Fruit fly (Drosophila melanogaster) whole organism, adult: ENCODE results near the gene CG33099.
A peak's percentile ranks its signal among the peaks of the same experiment; 100 is the strongest.

Experiments
- CG11617 ChIP-seq: fragments of 200-800 bp; sonication (Bioruptor generic); optimal IDR thresholded peaks from 2 replicates; lab custom pipeline; 2017; ENCODE audit warnings: mild to moderate bottlenecking, missing biosample characterization, missing genetic modification reagents, missing genetic modification characterization
- CG12768 ChIP-seq: fragments of 200-800 bp; sonication (Bioruptor generic); optimal IDR thresholded peaks from 2 replicates; lab custom pipeline; 2017; ENCODE audit warnings: missing biosample characterization, missing genetic modification characterization, mild to moderate bottlenecking, moderate library complexity, missing genetic modification reagents
- CG14711 ChIP-seq: fragments of 200-800 bp; sonication (Bioruptor generic); optimal IDR thresholded peaks from 2 replicates; lab custom pipeline; 2018; ENCODE audit warnings: missing biosample characterization, mild to moderate bottlenecking, missing genetic modification characterization, moderate library complexity
- CG1620 ChIP-seq: fragments of 200-800 bp; sonication (Bioruptor generic); optimal IDR thresholded peaks from 2 replicates; lab custom pipeline; 2016; ENCODE audit warnings: missing biosample characterization, missing genetic modification characterization
- CG33017 ChIP-seq: fragments of 200-800 bp; sonication (Bioruptor generic); optimal IDR thresholded peaks from 2 replicates; lab custom pipeline; 2018; ENCODE audit warnings: missing biosample characterization, mild to moderate bottlenecking, missing genetic modification characterization, moderate library complexity
- CG5204 ChIP-seq: fragments of 200-800 bp; sonication (Bioruptor generic); optimal IDR thresholded peaks from 2 replicates; lab custom pipeline; 2016; ENCODE audit warnings: missing biosample characterization, missing genetic modification characterization
- CG7045 ChIP-seq: fragments of 200-800 bp; sonication (Bioruptor generic); optimal IDR thresholded peaks from 2 replicates; lab custom pipeline; 2017; ENCODE audit warnings: missing biosample characterization, mild to moderate bottlenecking, missing genetic modification characterization
- CG7101 ChIP-seq: fragments of 200-800 bp; sonication (Bioruptor generic); optimal IDR thresholded peaks from 2 replicates; lab custom pipeline; 2018; ENCODE audit warnings: missing biosample characterization, mild to moderate bottlenecking, missing genetic modification characterization, moderate library complexity
- Clk ChIP-seq: fragments of 200-800 bp; sonication (Bioruptor generic); optimal IDR thresholded peaks from 2 replicates; lab custom pipeline; 2017; ENCODE audit warnings: missing biosample characterization, missing genetic modification characterization
- Crg-1 ChIP-seq: fragments of 200-800 bp; sonication (Bioruptor generic); optimal IDR thresholded peaks from 2 replicates; lab custom pipeline; 2016; ENCODE audit warnings: missing biosample characterization, missing genetic modification characterization
- Hr96 ChIP-seq: fragments of 200-800 bp; sonication (Bioruptor generic); optimal IDR thresholded peaks from 2 replicates; lab custom pipeline; 2016; ENCODE audit warnings: missing biosample characterization, missing genetic modification characterization
- Mnt ChIP-seq: fragments of 200-800 bp; sonication (Bioruptor generic); optimal IDR thresholded peaks from 2 replicates; lab custom pipeline; 2016; ENCODE audit warnings: missing biosample characterization, mild to moderate bottlenecking, missing genetic modification characterization
- bab1 ChIP-seq: fragments of 200-800 bp; sonication (Bioruptor generic); optimal IDR thresholded peaks from 3 replicates; lab custom pipeline; 2019; ENCODE audit warnings: missing biosample characterization, mild to moderate bottlenecking, missing genetic modification characterization, moderate library complexity
- cic ChIP-seq: fragments of 200-800 bp; sonication (Bioruptor generic); optimal IDR thresholded peaks from 2 replicates; lab custom pipeline; 2017; ENCODE audit warnings: missing biosample characterization, mild to moderate bottlenecking, missing genetic modification characterization, moderate library complexity
- cnc ChIP-seq, 2 experiments: fragments of >200 bp; optimal IDR thresholded peaks; 2 replicates each; lab custom pipeline; 2017
- kay ChIP-seq: fragments of 200-800 bp; sonication (Bioruptor generic); peaks from one replicate; lab custom pipeline; 2016; ENCODE audit warnings: missing biosample characterization, missing genetic modification characterization, borderline replicate concordance
- ovo ChIP-seq: fragments of 200-800 bp; sonication (Bioruptor generic); optimal IDR thresholded peaks from 2 replicates; lab custom pipeline; 2016; ENCODE audit warnings: missing biosample characterization, missing genetic modification characterization
- pad ChIP-seq: fragments of 200-800 bp; sonication (Bioruptor generic); optimal IDR thresholded peaks from 3 replicates; lab custom pipeline; 2017; ENCODE audit warnings: missing biosample characterization, missing genetic modification characterization, mild to moderate bottlenecking, moderate library complexity, missing genetic modification reagents
- tj ChIP-seq: fragments of 200-800 bp; sonication (Bioruptor generic); optimal IDR thresholded peaks from 3 replicates; lab custom pipeline; 2017; ENCODE audit warnings: missing biosample characterization, mild to moderate bottlenecking, missing genetic modification characterization, moderate library complexity
- toe ChIP-seq: fragments of 200-800 bp; sonication (Bioruptor generic); optimal IDR thresholded peaks from 2 replicates; lab custom pipeline; 2016; ENCODE audit warnings: missing biosample characterization, missing genetic modification characterization

CG33099 gene

DNA sequence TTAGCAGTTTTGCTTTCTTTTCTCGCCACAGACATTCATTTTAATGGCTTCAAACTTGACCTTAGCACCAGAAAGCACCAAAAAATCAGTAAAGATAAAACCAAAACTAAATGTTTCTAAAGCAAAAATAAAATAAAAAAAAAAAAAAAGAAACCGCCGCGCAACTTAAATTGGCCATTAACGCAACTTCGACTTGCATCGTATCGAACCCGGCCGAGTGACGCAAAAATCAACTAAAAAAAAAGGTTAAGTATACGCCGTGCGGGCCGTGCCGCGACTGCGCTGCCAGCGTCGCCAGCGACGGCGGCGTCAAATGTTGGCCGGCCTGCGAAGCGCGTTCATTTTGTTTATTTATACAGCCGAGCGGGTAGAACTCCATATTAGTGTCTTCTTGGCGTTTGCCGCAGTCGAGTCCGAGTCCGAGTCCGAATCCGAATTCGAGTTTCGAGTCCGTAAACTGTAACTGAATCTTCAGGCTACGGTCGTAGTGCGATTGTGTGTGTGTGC lies 20.0 kb upstream of the CG33099 start, which contains the start of gene bond:
bond (plus strand) TSS at position 375 of the 507 bp plus-strand sequence.
- peak; percentile 87 for TF ChIP-seq tj (GFP tag; lab: Kevin White, UChicago)
- TF ChIP-seq CG33017 (tag; lab: Kevin White, UChicago), result no peak

- no peak for TF ChIP-seq CG5204 (GFP tag; lab: Kevin White, UChicago)
- TF ChIP-seq Clk (GFP tag; lab: Kevin White, UChicago), result no peak
- no peak for TF ChIP-seq CG33017 (tag; lab: Kevin White, UChicago)
- peak; percentile 56 for TF ChIP-seq ovo (GFP tag; lab: Kevin White, UChicago)
- peak; percentile 50 for TF ChIP-seq tj (GFP tag; lab: Kevin White, UChicago)
- TF ChIP-seq cic, result peak; percentile 33
- TF ChIP-seq Hr96 (GFP tag; lab: Kevin White, UChicago), result peak; percentile 48
- TF ChIP-seq kay, result no peak
- no peak for TF ChIP-seq pad
- TF ChIP-seq bab1 (GFP tag; lab: Kevin White, UChicago), result peak; percentile 60
- no peak for TF ChIP-seq toe (GFP tag; lab: Kevin White, UChicago)
- peak; percentile 36 for TF ChIP-seq CG1620 (GFP tag; lab: Kevin White, UChicago)
- peak; percentile 17 for TF ChIP-seq CG12768 (GFP tag; lab: Kevin White, UChicago)
- TF ChIP-seq CG7045 (GFP tag; lab: Kevin White, UChicago), result peak; percentile 26
- peak; percentile 52 for TF ChIP-seq CG11617 (GFP tag; lab: Kevin White, UChicago)
- no peak for TF ChIP-seq CG7101 (tag; lab: Kevin White, UChicago)
- TF ChIP-seq CG14711 (tag; lab: Kevin White, UChicago), result no peak
- no peak for TF ChIP-seq Crg-1 (GFP tag; lab: Kevin White, UChicago)
- peak; percentile 76 for TF ChIP-seq Mnt (GFP tag; lab: Kevin White, UChicago)
These were observed 17.2 kb upstream of the CG33099 start, which contains the start of gene AdipoR for dm6 chr3R:22547585-22548022. Gene AdipoR (minus strand): TSS chr3R:22547846.

- TF ChIP-seq bab1 (GFP tag; lab: Kevin White, UChicago), result no peak
- no peak for TF ChIP-seq CG33017 (tag; lab: Kevin White, UChicago)
- TF ChIP-seq CG7045 (GFP tag; lab: Kevin White, UChicago), result no peak
- peak; percentile 28 for TF ChIP-seq cic
These were observed 15.6 kb upstream of the CG33099 start for dm6 chr3R:22546017-22546416.

DNA sequence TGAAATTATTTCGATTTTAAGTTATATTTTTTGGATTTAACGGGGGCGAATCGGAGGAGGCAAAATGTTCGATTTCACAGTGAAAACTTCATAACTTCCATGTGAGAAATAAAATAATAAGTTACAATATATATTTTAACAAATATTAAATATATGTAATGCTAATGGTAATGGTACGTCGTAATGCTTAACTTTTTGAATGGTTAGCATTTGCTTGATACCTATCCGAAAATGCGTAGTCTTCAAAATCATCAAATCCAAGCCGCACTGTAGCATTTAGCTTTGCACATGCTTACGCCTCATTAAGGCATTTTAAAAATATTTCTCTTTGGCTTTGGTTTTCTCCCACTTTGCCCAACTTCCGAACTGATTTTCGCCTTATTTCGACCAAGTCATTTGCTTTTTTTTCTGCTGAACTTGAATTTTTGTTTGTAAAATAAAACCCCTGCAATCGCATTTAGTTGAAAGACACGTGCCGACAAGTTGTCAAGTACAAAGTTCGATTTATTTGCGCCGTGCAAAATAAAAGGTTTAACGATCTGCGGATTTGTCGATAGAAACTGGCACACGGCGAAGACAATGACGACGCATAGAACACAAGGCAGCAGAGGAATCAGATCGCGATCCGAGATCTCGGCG lies 12.5 kb upstream of the CG33099 start:
- TF ChIP-seq bab1 (GFP tag; lab: Kevin White, UChicago) (peak; percentile 53), Mnt (GFP tag; lab: Kevin White, UChicago) (peak; percentile 35), CG1620 (GFP tag; lab: Kevin White, UChicago) (no peak), tj (GFP tag; lab: Kevin White, UChicago) (peak; percentile 92), toe (GFP tag; lab: Kevin White, UChicago) (no peak), CG5204 (GFP tag; lab: Kevin White, UChicago) (no peak), ovo (GFP tag; lab: Kevin White, UChicago) (no peak), kay (no peak), CG7045 (GFP tag; lab: Kevin White, UChicago) (no peak)

DNA sequence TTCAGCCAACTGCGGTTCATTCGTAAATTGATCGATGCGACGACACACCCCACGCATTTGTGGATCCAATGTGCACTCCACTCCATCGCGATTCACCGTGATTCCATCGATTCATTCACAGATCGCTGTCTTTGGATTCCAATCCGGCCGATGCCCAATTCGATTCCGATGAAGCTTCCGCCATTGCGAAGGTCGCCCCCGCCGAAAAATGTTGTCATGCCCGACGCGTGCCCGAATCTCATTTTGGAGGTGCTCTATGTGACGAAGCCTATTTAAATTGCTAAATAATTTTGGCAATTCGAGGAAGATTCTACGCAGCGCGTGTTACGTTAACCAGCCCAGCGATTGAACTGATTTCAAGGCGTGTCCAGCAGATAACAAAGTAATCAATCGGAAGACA lies 10.3 kb upstream of the CG33099 start:
- no peak for TF ChIP-seq CG11617 (GFP tag; lab: Kevin White, UChicago)
- no peak for TF ChIP-seq Crg-1 (GFP tag; lab: Kevin White, UChicago)
- no peak for TF ChIP-seq CG12768 (GFP tag; lab: Kevin White, UChicago)
- no peak for TF ChIP-seq CG1620 (GFP tag; lab: Kevin White, UChicago)
- no peak for TF ChIP-seq CG7101 (tag; lab: Kevin White, UChicago)
- TF ChIP-seq kay, result no peak
- no peak for TF ChIP-seq pad
- no peak for TF ChIP-seq cic
- no peak for TF ChIP-seq cnc (optimal IDR thresholded peaks at IDR 0.05; lab: Kevin White, UChicago)
- TF ChIP-seq ovo (GFP tag; lab: Kevin White, UChicago), result no peak
- TF ChIP-seq CG7045 (GFP tag; lab: Kevin White, UChicago), result no peak

DNA sequence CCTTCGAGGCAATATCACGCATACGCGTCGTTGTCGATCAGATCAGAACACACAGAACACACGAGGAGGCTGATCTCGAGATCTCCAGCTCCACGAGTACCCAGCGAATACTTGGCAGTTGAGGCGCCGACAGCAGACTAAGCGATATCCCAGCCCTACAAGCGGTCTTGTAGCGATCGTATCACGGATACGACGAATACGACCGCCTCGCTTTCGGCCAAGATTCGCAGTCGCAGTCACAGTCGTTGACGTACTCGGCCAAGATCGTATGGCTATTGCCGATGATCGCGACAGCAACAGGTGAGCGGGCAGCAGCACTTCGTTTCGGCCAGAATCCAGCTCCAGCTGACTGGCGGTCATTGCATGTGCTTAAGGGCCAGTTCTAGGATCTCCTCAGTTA lies 9.4 kb upstream of the CG33099 start, which contains the start of gene CG5326:
CG5326 (minus strand) TSS at position 158 of the 400 bp plus-strand sequence.
- TF ChIP-seq CG7045 (GFP tag; lab: Kevin White, UChicago) (no peak), tj (GFP tag; lab: Kevin White, UChicago) (peak; percentile 76)

DNA sequence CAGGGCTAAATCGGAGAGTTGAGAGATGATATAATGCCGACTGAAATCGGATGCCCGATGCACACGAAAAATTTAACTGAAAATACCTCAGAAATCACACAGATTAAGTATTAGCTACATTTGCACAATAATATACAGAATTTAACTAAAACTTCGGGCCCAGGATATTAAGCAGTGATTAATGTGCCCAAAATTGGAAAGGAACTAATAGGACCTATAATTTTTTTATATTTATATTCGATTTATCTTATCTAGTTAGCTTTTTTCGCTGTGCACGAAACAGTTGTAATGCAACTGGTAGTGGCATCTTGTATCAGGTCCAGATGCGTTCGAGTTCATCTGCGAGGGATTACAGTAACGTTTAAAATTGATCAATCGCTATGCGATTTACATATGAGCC lies 8.5 kb upstream of the CG33099 start:
- TF ChIP-seq CG33017 (tag; lab: Kevin White, UChicago) (no peak), ovo (GFP tag; lab: Kevin White, UChicago) (no peak), CG12768 (GFP tag; lab: Kevin White, UChicago) (no peak), CG5204 (GFP tag; lab: Kevin White, UChicago) (no peak), cnc (optimal IDR thresholded peaks at IDR 0.05; lab: Kevin White, UChicago) (no peak)
